Fruit fly (Drosophila melanogaster): Measurements from ENCODE around the gene CG32263.

The CG32263 gene

DNA sequence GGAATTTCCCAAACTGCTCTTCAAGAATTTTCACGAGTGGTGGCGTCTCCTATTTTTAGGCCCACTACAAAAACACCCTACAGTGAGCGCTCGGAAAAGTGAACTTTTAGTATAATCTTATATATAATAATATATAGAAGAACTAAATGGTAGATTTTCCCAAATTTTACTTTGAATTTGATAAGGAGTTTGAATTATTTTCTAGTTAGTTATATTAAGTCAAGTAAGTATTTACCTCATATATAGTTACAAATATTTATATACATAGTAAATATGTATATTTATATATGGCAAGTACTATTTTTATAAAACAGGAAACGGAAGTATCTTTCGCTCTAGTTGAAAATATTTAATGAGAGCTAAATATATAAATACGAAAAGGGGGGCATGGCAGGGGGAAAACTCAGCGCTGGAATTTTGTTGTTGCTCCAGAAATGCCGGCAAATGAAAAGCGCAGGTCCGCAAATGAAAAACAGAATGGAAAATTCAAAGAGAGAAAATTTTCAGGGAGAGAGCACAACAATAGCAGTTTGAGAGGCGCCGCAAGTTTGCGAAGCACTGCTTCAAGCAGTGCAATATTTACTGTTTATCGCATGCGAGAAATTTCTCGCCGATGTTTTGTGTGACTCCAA is 22.0 kb downstream of the CG32263 start (continued):
- TF ChIP-seq pzg (GFP tag; optimal IDR thresholded peaks at IDR 0.05) (no peak), kah (GFP tag; optimal IDR thresholded peaks at IDR 0.05) (peak; percentile 0), CG18262 (tag; optimal IDR thresholded peaks at IDR 0.05) (peak; percentile 64), CG17912 (GFP tag; optimal IDR thresholded peaks at IDR 0.05) (no peak), zf30C (GFP tag; optimal IDR thresholded peaks at IDR 0.05) (peak; percentile 60), Kr (GFP tag; optimal IDR thresholded peaks at IDR 0.05) (no peak), CG5953 (GFP tag; IDR thresholded peaks at IDR 0.05) (no peak), CG11696 (GFP tag; IDR thresholded peaks at IDR 0.05) (no peak), CG4282 (GFP tag; optimal IDR thresholded peaks at IDR 0.05) (no peak), Nf-YC (tag; optimal IDR thresholded peaks at IDR 0.05) (peak; percentile 53), tio (GFP tag; optimal IDR thresholded peaks at IDR 0.05) (no peak), CG15011 (GFP tag; optimal IDR thresholded peaks at IDR 0.05) (no peak), Hsf (GFP tag; optimal IDR thresholded peaks at IDR 0.05) (no peak), YL-1 (GFP tag; optimal IDR thresholded peaks at IDR 0.05) (peak; percentile 12), CG3281 (GFP tag; optimal IDR thresholded peaks at IDR 0.05) (peak; percentile 34), pum (GFP tag; optimal IDR thresholded peaks at IDR 0.05) (no peak), CG12299 (tag; optimal IDR thresholded peaks at IDR 0.05) (no peak), stwl (tag; optimal IDR thresholded peaks at IDR 0.05) (peak; percentile 69), CG3407 (GFP tag; optimal IDR thresholded peaks at IDR 0.05) (peak; percentile 38), croc (GFP tag; conservative IDR thresholded peaks at IDR 0.05) (no peak; the same call in 2 of the 3 replicates), amos (GFP tag; IDR thresholded peaks at IDR 0.05; ENCODE audit: partially characterized antibody) (peak; percentile 75), CG10462 (GFP tag; optimal IDR thresholded peaks at IDR 0.05) (no peak), Drgx (GFP tag; IDR thresholded peaks at IDR 0.05) (peak; percentile 17; the same call in 1 of the 2 replicates), CG14710 (tag; optimal IDR thresholded peaks at IDR 0.05) (peak; percentile 11), mirr (GFP tag; optimal IDR thresholded peaks at IDR 0.05) (no peak), CG12155 (GFP tag; optimal IDR thresholded peaks at IDR 0.05) (no peak), slou (GFP tag; optimal IDR thresholded peaks at IDR 0.05) (no peak), Atf-2 (GFP tag; optimal IDR thresholded peaks at IDR 0.05) (no peak), GATAe (GFP tag; conservative IDR thresholded peaks at IDR 0.05) (no peak), tup (GFP tag; optimal IDR thresholded peaks at IDR 0.05) (no peak), CG6765 (GFP tag; optimal IDR thresholded peaks at IDR 0.05) (no peak), CG10274 (GFP tag; optimal IDR thresholded peaks at IDR 0.05) (no peak), CG1603 (tag; optimal IDR thresholded peaks at IDR 0.05) (peak; percentile 31), CG3838 (GFP tag; optimal IDR thresholded peaks at IDR 0.05) (no peak), Eip74EF (GFP tag; optimal IDR thresholded peaks at IDR 0.05) (peak; percentile 42 to 55), fd96Cb (tag; optimal IDR thresholded peaks at IDR 0.05) (no peak), maf-S (GFP tag; optimal IDR thresholded peaks at IDR 0.05) (no peak), sd (tag; optimal IDR thresholded peaks at IDR 0.05) (peak; percentile 93), Awh (GFP tag; IDR thresholded peaks at IDR 0.05) (no peak), psq (GFP tag; optimal IDR thresholded peaks at IDR 0.05) (no peak), CG17385 (GFP tag; optimal IDR thresholded peaks at IDR 0.05) (peak; percentile 35), CHES-1-like (GFP tag; optimal IDR thresholded peaks at IDR 0.05) (no peak), dimm (GFP tag; IDR thresholded peaks at IDR 0.05) (no peak), CG6254 (GFP tag; optimal IDR thresholded peaks at IDR 0.05) (peak; percentile 21), Ets97D (GFP tag; optimal IDR thresholded peaks at IDR 0.05) (peak; percentile 81), CG13123 (GFP tag; optimal IDR thresholded peaks at IDR 0.05) (no peak), ssp (GFP tag; IDR thresholded peaks at IDR 0.05) (no peak), CG4854 (GFP tag; optimal IDR thresholded peaks at IDR 0.05) (no peak), CG7786 (GFP tag; optimal IDR thresholded peaks at IDR 0.05) (no peak), ttk (GFP tag; IDR thresholded peaks at IDR 0.05) (no peak), Dad (GFP tag; optimal IDR thresholded peaks at IDR 0.05) (no peak)

All from whole organism, embryonic.